Fruit fly (Drosophila melanogaster) whole organism, embryonic: ENCODE measurements around the gene CG10301.

Experiments used
- B-H1 ChIP-seq: fragments of 200-800 bp; sonication (Bioruptor generic); IDR thresholded peaks from 3 replicates; pipeline ENCODE4 v1.3.6; 2022; ENCODE audit warnings: missing biosample characterization, missing genetic modification characterization
- Bdp1 ChIP-seq: fragments of 200-800 bp; sonication (Bioruptor generic); optimal IDR thresholded peaks from 3 replicates; lab custom pipeline; 2016; ENCODE audit warnings: missing biosample characterization, missing genetic modification characterization
- CG10147 ChIP-seq: fragments of 200-800 bp; sonication (Bioruptor generic); optimal IDR thresholded peaks from 2 replicates; lab custom pipeline; 2019; ENCODE audit warnings: missing biosample characterization, mild to moderate bottlenecking, missing genetic modification characterization, moderate library complexity
- CG10979 ChIP-seq: fragments of 200-800 bp; sonication (Bioruptor generic); optimal IDR thresholded peaks from 2 replicates; lab custom pipeline; 2018; ENCODE audit warnings: missing biosample characterization, mild to moderate bottlenecking, missing genetic modification characterization, moderate library complexity
- CG11504 ChIP-seq: fragments of 200-800 bp; sonication (Bioruptor generic); optimal IDR thresholded peaks from 3 replicates; lab custom pipeline; 2019; ENCODE audit warnings: missing biosample characterization, mild to moderate bottlenecking, missing genetic modification characterization, moderate library complexity
- CG11723 ChIP-seq: fragments of 200-800 bp; sonication (Bioruptor generic); optimal IDR thresholded peaks from 2 replicates; lab custom pipeline; 2017; ENCODE audit warnings: missing biosample characterization, mild to moderate bottlenecking, missing genetic modification characterization
- CG12104 ChIP-seq: fragments of 200-800 bp; sonication (Bioruptor generic); optimal IDR thresholded peaks from 3 replicates; lab custom pipeline; 2016; ENCODE audit warnings: missing biosample characterization, missing genetic modification characterization
- CG12236 ChIP-seq: fragments of 200-800 bp; sonication (Bioruptor generic); optimal IDR thresholded peaks from 2 replicates; lab custom pipeline; 2016; ENCODE audit warnings: missing biosample characterization, missing genetic modification characterization
- CG13123 ChIP-seq: fragments of 200-800 bp; sonication (Bioruptor generic); optimal IDR thresholded peaks from 2 replicates; lab custom pipeline; 2016; ENCODE audit warnings: missing biosample characterization, missing genetic modification characterization
- CG14014 ChIP-seq: fragments of 200-800 bp; sonication (Bioruptor generic); IDR thresholded peaks from 2 replicates; pipeline ENCODE4 v1.3.6; 2022; ENCODE audit warnings: missing biosample characterization, missing genetic modification characterization
- CG14860 ChIP-seq: fragments of 200-800 bp; sonication (Bioruptor generic); IDR thresholded peaks from 3 replicates; pipeline ENCODE4 v1.3.6; 2022; ENCODE audit warnings: missing biosample characterization, missing genetic modification characterization; ENCODE audit not compliant: partially characterized antibody
- CG15514 ChIP-seq: fragments of 200-800 bp; sonication (Bioruptor generic); optimal IDR thresholded peaks from 3 replicates; lab custom pipeline; 2017; ENCODE audit warnings: missing biosample characterization, missing genetic modification characterization, mild to moderate bottlenecking, moderate library complexity, missing genetic modification reagents
- CG16813 ChIP-seq: fragments of 200-800 bp; sonication (Bioruptor generic); IDR thresholded peaks from 3 replicates; pipeline ENCODE4 v1.3.6; 2022; ENCODE audit warnings: missing biosample characterization, missing genetic modification characterization; ENCODE audit not compliant: partially characterized antibody
- CG17328 ChIP-seq: fragments of 200-800 bp; sonication (Bioruptor generic); IDR thresholded peaks from 2 replicates; pipeline ENCODE4 v1.3.6; 2022; ENCODE audit warnings: missing biosample characterization, missing genetic modification characterization
- CG1832 ChIP-seq: fragments of 200-800 bp; sonication (Bioruptor generic); optimal IDR thresholded peaks from 2 replicates; lab custom pipeline; 2017; ENCODE audit warnings: missing biosample characterization, mild to moderate bottlenecking, missing genetic modification characterization, inconsistent platforms
- CG2120 ChIP-seq: fragments of 200-800 bp; sonication (Bioruptor generic); optimal IDR thresholded peaks from 3 replicates; lab custom pipeline; 2016; ENCODE audit warnings: missing biosample characterization, missing genetic modification characterization
- CG2199 ChIP-seq: fragments of 200-800 bp; sonication (Bioruptor generic); IDR thresholded peaks from 3 replicates; pipeline ENCODE4 v1.3.6; 2022; ENCODE audit warnings: missing biosample characterization, missing genetic modification characterization
- CG42726 ChIP-seq: fragments of 200-800 bp; sonication (Bioruptor generic); IDR thresholded peaks from 2 replicates; pipeline ENCODE4 v1.3.6; 2022; ENCODE audit warnings: missing biosample characterization, missing genetic modification characterization; ENCODE audit not compliant: partially characterized antibody
- CG5245 ChIP-seq: fragments of 200-800 bp; sonication (Bioruptor generic); optimal IDR thresholded peaks from 3 replicates; lab custom pipeline; 2016; ENCODE audit warnings: missing biosample characterization, missing genetic modification characterization
- CG8388 ChIP-seq: fragments of 200-800 bp; sonication (Bioruptor generic); optimal IDR thresholded peaks from 2 replicates; lab custom pipeline; 2019; ENCODE audit warnings: missing biosample characterization, mild to moderate bottlenecking, missing genetic modification characterization, moderate library complexity
- CG8944 ChIP-seq: fragments of 200-800 bp; sonication (Bioruptor generic); optimal IDR thresholded peaks from 3 replicates; lab custom pipeline; 2016; ENCODE audit warnings: missing biosample characterization, missing genetic modification characterization
- CG9437 ChIP-seq: fragments of 200-800 bp; sonication (Bioruptor generic); optimal IDR thresholded peaks from 2 replicates; lab custom pipeline; 2018; ENCODE audit warnings: missing biosample characterization, mild to moderate bottlenecking, missing genetic modification characterization
- CG9932 ChIP-seq: fragments of 200-800 bp; sonication (Bioruptor generic); IDR thresholded peaks from 2 replicates; pipeline ENCODE4 v1.3.6; 2022; ENCODE audit warnings: missing biosample characterization, missing genetic modification characterization
- Ets65A ChIP-seq: fragments of 200-800 bp; sonication (Bioruptor generic); peaks from one replicate; lab custom pipeline; 2016; ENCODE audit warnings: missing biosample characterization, missing genetic modification characterization
- Gsc ChIP-seq: fragments of 200-800 bp; sonication (Bioruptor generic); IDR thresholded peaks from 2 replicates; pipeline ENCODE4 v1.3.6; 2022; ENCODE audit warnings: missing biosample characterization, missing genetic modification characterization
- HLHmδ ChIP-seq: fragments of 200-800 bp; sonication (Bioruptor generic); optimal IDR thresholded peaks from 2 replicates; lab custom pipeline; 2018; ENCODE audit warnings: missing biosample characterization, mild to moderate bottlenecking, missing genetic modification characterization, moderate library complexity
- Hmx ChIP-seq: fragments of 200-800 bp; sonication (Bioruptor generic); optimal IDR thresholded peaks from 2 replicates; lab custom pipeline; 2016; ENCODE audit warnings: missing biosample characterization, missing genetic modification characterization
- MESR4 ChIP-seq: fragments of 200-800 bp; sonication (Bioruptor generic); optimal IDR thresholded peaks from 2 replicates; lab custom pipeline; 2018; ENCODE audit warnings: missing biosample characterization, mild to moderate bottlenecking, missing genetic modification characterization, moderate library complexity
- Meics ChIP-seq: fragments of 200-800 bp; sonication (Bioruptor generic); optimal IDR thresholded peaks from 2 replicates; lab custom pipeline; 2017; ENCODE audit warnings: missing biosample characterization, mild to moderate bottlenecking, missing genetic modification characterization
- NC2β ChIP-seq: fragments of 200-800 bp; sonication (Bioruptor generic); optimal IDR thresholded peaks from 2 replicates; lab custom pipeline; 2016; ENCODE audit warnings: missing biosample characterization, missing genetic modification characterization
- NfI ChIP-seq: fragments of 200-800 bp; sonication (Bioruptor generic); optimal IDR thresholded peaks from 3 replicates; lab custom pipeline; 2018; ENCODE audit warnings: missing biosample characterization, mild to moderate bottlenecking, missing genetic modification characterization, moderate library complexity
- Ptx1 ChIP-seq: fragments of 200-800 bp; sonication (Bioruptor generic); IDR thresholded peaks from 2 replicates; pipeline ENCODE4 v1.3.6; 2022; ENCODE audit warnings: missing biosample characterization, missing genetic modification characterization
- Scr ChIP-seq: fragments of 200-800 bp; sonication (Bioruptor generic); IDR thresholded peaks from 2 replicates; pipeline ENCODE4 v1.3.6; 2022; ENCODE audit warnings: missing biosample characterization, missing genetic modification characterization; ENCODE audit not compliant: partially characterized antibody
- Sin3A ChIP-seq: fragments of >200 bp; optimal IDR thresholded peaks from 2 replicates; lab custom pipeline; 2018
- ara ChIP-seq: fragments of 200-800 bp; sonication (Bioruptor generic); IDR thresholded peaks from 2 replicates; pipeline ENCODE4 v1.3.6; 2022; ENCODE audit warnings: missing biosample characterization, missing genetic modification characterization
- bigmax ChIP-seq: fragments of 200-800 bp; sonication (Bioruptor generic); optimal IDR thresholded peaks from 2 replicates; lab custom pipeline; 2018; ENCODE audit warnings: missing biosample characterization, mild to moderate bottlenecking, missing genetic modification characterization
- eve ChIP-seq, 2 experiments: fragments of >200 bp; optimal IDR thresholded peaks; 2 replicates each; lab custom pipeline; 2017; ENCODE audit warnings: missing biosample characterization in 2 of 2, missing genetic modification characterization in 2 of 2
- ewg ChIP-seq: fragments of 200-800 bp; sonication (Bioruptor generic); optimal IDR thresholded peaks from 3 replicates; lab custom pipeline; 2017; ENCODE audit warnings: mild to moderate bottlenecking, missing biosample characterization, missing genetic modification reagents, missing genetic modification characterization
- fd102C ChIP-seq: fragments of 200-800 bp; sonication (Bioruptor generic); optimal IDR thresholded peaks from 2 replicates; lab custom pipeline; 2018; ENCODE audit warnings: missing biosample characterization, mild to moderate bottlenecking, missing genetic modification characterization, moderate library complexity
- gro ChIP-seq: fragments of 200-800 bp; sonication (Bioruptor generic); optimal IDR thresholded peaks from 2 replicates; lab custom pipeline; 2016; ENCODE audit warnings: missing biosample characterization, missing genetic modification characterization
- hkb ChIP-seq, 2 experiments: fragments of 200-800 bp in 1 of 2; fragments of >200 bp in 1 of 2; sonication (Bioruptor generic) in 1 of 2; IDR thresholded peaks in 1 of 2; optimal IDR thresholded peaks in 1 of 2; 2 replicates each; pipeline versions ENCODE4 v1.3.6 to Lab custom; 2017 to 2022; ENCODE audit warnings: missing biosample characterization in 1 of 2, missing genetic modification characterization in 1 of 2
- jing ChIP-seq: fragments of 200-800 bp; sonication (Bioruptor generic); optimal IDR thresholded peaks from 2 replicates; lab custom pipeline; 2018; ENCODE audit warnings: missing biosample characterization, mild to moderate bottlenecking, missing genetic modification characterization
- kni ChIP-seq: fragments of 200-800 bp; sonication (Bioruptor generic); optimal IDR thresholded peaks from 3 replicates; lab custom pipeline; 2017; ENCODE audit warnings: mild to moderate bottlenecking, missing biosample characterization, missing genetic modification reagents, missing genetic modification characterization
- mirr ChIP-seq: fragments of 200-800 bp; sonication (Bioruptor generic); optimal IDR thresholded peaks from 3 replicates; lab custom pipeline; 2018; ENCODE audit warnings: missing biosample characterization, mild to moderate bottlenecking, missing genetic modification characterization
- nerfin-2 ChIP-seq: fragments of 200-800 bp; sonication (Bioruptor generic); IDR thresholded peaks from 2 replicates; pipeline ENCODE4 v1.3.6; 2022; ENCODE audit warnings: missing biosample characterization, missing genetic modification characterization; ENCODE audit not compliant: partially characterized antibody
- pb ChIP-seq: fragments of 200-800 bp; sonication (Bioruptor generic); optimal IDR thresholded peaks from 3 replicates; lab custom pipeline; 2016; ENCODE audit warnings: missing biosample characterization, missing genetic modification characterization
- shn ChIP-seq: fragments of 200-800 bp; sonication (Bioruptor generic); optimal IDR thresholded peaks from 3 replicates; lab custom pipeline; 2016; ENCODE audit warnings: missing biosample characterization, missing genetic modification characterization
- tup ChIP-seq: fragments of 200-800 bp; sonication (Bioruptor generic); optimal IDR thresholded peaks from 2 replicates; lab custom pipeline; 2016; ENCODE audit warnings: missing biosample characterization, mild to moderate bottlenecking, missing genetic modification characterization, moderate library complexity
- z ChIP-seq: fragments of 200-800 bp; sonication (Bioruptor generic); IDR thresholded peaks from 3 replicates; pipeline ENCODE4 v1.3.6; 2022; ENCODE audit warnings: missing biosample characterization, missing genetic modification characterization
- zen2 ChIP-seq: fragments of 200-800 bp; sonication (Bioruptor generic); IDR thresholded peaks from 3 replicates; pipeline ENCODE4 v1.3.6; 2022; ENCODE audit warnings: missing biosample characterization, missing genetic modification characterization; ENCODE audit not compliant: partially characterized antibody
- zf30C ChIP-seq: fragments of 200-800 bp; sonication (Bioruptor generic); optimal IDR thresholded peaks from 3 replicates; lab custom pipeline; 2018; ENCODE audit warnings: missing biosample characterization, mild to moderate bottlenecking, missing genetic modification characterization

CG10301 gene

DNA sequence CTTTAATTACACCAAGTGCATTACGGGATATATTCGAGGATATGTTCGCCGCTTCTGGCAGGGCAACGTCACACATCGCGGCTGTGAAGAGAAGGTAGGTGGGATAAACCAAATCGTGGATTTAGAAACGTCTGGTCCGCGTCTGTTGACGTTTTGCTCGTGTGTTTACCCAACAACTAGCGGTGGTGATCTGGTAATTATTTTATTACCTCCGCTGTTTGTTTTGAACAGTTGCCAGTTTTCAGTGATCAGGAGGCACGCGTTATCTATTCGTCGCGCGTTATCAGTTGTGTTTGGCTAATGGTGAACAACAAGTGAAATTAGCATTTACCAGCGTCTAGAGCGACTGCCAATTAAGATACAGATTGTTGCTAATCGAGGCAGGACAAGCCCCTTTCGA lies 19.1 kb downstream of the CG10301 start (continued):
- TF ChIP-seq CG42726 (GFP tag; lab: Robert Waterston, UW) (no peak), CG2199 (GFP tag; lab: Robert Waterston, UW) (no peak), CG9437 (GFP tag; lab: Kevin White, UChicago) (no peak), CG9932 (GFP tag; lab: Robert Waterston, UW) (no peak), hkb (optimal IDR thresholded peaks at IDR 0.05; lab: Kevin White, UChicago) (no peak), hkb (GFP tag; IDR thresholded peaks at IDR 0.05; lab: Robert Waterston, UW) (peak; percentile 54; the same call in 1 of the 2 replicates), tup (peak; percentile 40), MESR4 (no peak), CG12104 (GFP tag; lab: Kevin White, UChicago) (no peak), gro (GFP tag; lab: Kevin White, UChicago) (peak; percentile 47), bigmax (GFP tag; lab: Kevin White, UChicago) (no peak), Sin3A (lab: Kevin White, UChicago) (no peak), Ptx1 (no peak), Bdp1 (GFP tag; lab: Kevin White, UChicago) (peak; percentile 16), zen2 (no peak), CG17328 (GFP tag; lab: Robert Waterston, UW) (no peak), Ets65A (no peak), Scr (GFP tag; lab: Robert Waterston, UW) (no peak), CG2120 (GFP tag; lab: Kevin White, UChicago) (peak; percentile 46), kni (GFP tag; lab: Kevin White, UChicago) (no peak), CG16813 (GFP tag; lab: Robert Waterston, UW) (no peak), ewg (GFP tag; lab: Kevin White, UChicago) (no peak), CG15514 (peak; percentile 62), Hmx (GFP tag; lab: Kevin White, UChicago) (no peak), NfI (GFP tag; lab: Kevin White, UChicago) (peak; percentile 8), B-H1 (GFP tag; lab: Robert Waterston, UW) (no peak), CG13123 (GFP tag; lab: Kevin White, UChicago) (no peak), Meics (GFP tag; lab: Kevin White, UChicago) (peak; percentile 62), HLHmδ (GFP tag; lab: Kevin White, UChicago) (peak; percentile 56), CG8388 (GFP tag; lab: Kevin White, UChicago) (no peak), CG10147 (GFP tag; lab: Kevin White, UChicago) (no peak), mirr (peak; percentile 89), jing (GFP tag; lab: Kevin White, UChicago) (no peak), CG1832 (GFP tag; lab: Kevin White, UChicago) (no peak), fd102C (no peak), NC2β (GFP tag; lab: Kevin White, UChicago) (no peak), CG14860 (GFP tag; lab: Robert Waterston, UW) (no peak), CG5245 (GFP tag; lab: Kevin White, UChicago) (no peak), zf30C (GFP tag; lab: Kevin White, UChicago) (no peak), eve (GFP tag; optimal IDR thresholded peaks at IDR 0.05; lab: Kevin White, UChicago) (no peak), nerfin-2 (GFP tag; lab: Robert Waterston, UW) (no peak), ara (GFP tag; lab: Robert Waterston, UW) (no peak), pb (GFP tag; lab: Kevin White, UChicago) (no peak), Gsc (GFP tag; lab: Robert Waterston, UW) (no peak), CG12236 (no peak), CG14014 (GFP tag; lab: Robert Waterston, UW) (no peak; the same call in 1 of the 2 replicates), shn (GFP tag; lab: Kevin White, UChicago) (no peak), CG8944 (no peak), CG11504 (tag; lab: Kevin White, UChicago) (no peak), z (GFP tag; lab: Robert Waterston, UW) (no peak), CG11723 (GFP tag; lab: Kevin White, UChicago) (no peak), CG10979 (no peak)
